Worm (Caenorhabditis elegans) whole organism, L3 larva: ENCODE measurements around the gene twk-28.

Experiments
- ama-1 ChIP-seq: fragments of 150-350 bp; optimal IDR thresholded peaks from 2 replicates; lab custom pipeline; 2018
- ceh-82 ChIP-seq: fragments of 150-350 bp; optimal IDR thresholded peaks from 2 replicates; lab custom pipeline; 2014; ENCODE audit warnings: missing biosample characterization, missing genetic modification characterization
- egl-27 ChIP-seq: sonication (generic microtip); optimal IDR thresholded peaks from 4 replicates; lab custom pipeline; 2017; ENCODE audit warnings: missing biosample characterization, missing genetic modification reagents, missing genetic modification characterization
- fos-1 ChIP-seq: fragments of 150-350 bp; optimal IDR thresholded peaks from 2 replicates; lab custom pipeline; 2014; ENCODE audit warnings: missing biosample characterization, missing genetic modification characterization
- jun-1 ChIP-seq: fragments of 150-350 bp; optimal IDR thresholded peaks from 2 replicates; lab custom pipeline; 2014; ENCODE audit warnings: missing biosample characterization, missing genetic modification reagents, missing genetic modification characterization
- mml-1 ChIP-seq: fragments of 150-350 bp; sonication (generic microtip); optimal IDR thresholded peaks from 3 replicates; lab custom pipeline; 2014; ENCODE audit warnings: missing biosample characterization, missing genetic modification characterization
- nhr-11 ChIP-seq: fragments of 150-350 bp; optimal IDR thresholded peaks from 2 replicates; lab custom pipeline; 2014; ENCODE audit warnings: missing biosample characterization, missing genetic modification characterization
- nhr-237 ChIP-seq: fragments of 150-350 bp; optimal IDR thresholded peaks from 2 replicates; lab custom pipeline; 2014; ENCODE audit warnings: missing biosample characterization, missing genetic modification characterization
- nhr-76 ChIP-seq: fragments of 150-350 bp; sonication (generic microtip); optimal IDR thresholded peaks from 5 replicates; lab custom pipeline; 2014; ENCODE audit warnings: missing biosample characterization, missing genetic modification characterization
- tbx-2 ChIP-seq: sonication (generic microtip); optimal IDR thresholded peaks from 2 replicates; lab custom pipeline; 2016; ENCODE audit warnings: mild to moderate bottlenecking, missing genetic modification characterization, missing compliant biosample characterization

- TF ChIP-seq nhr-76 (tag; lab: Kevin White, UChicago) (no peak), egl-27 (tag; lab: Kevin White, UChicago) (no peak), nhr-237 (tag; lab: Kevin White, UChicago) (no peak), ceh-82 (tag; lab: Kevin White, UChicago) (no peak), jun-1 (tag; lab: Kevin White, UChicago) (no peak), tbx-2 (no peak), nhr-11 (tag; lab: Kevin White, UChicago) (no peak), fos-1 (no peak), mml-1 (tag; lab: Kevin White, UChicago) (no peak), ama-1 (lab: Kevin White, UChicago) (no peak)
Observed at ce11 chrX:4306861-4307260, 27.7 kb upstream of the twk-28 start, which contains the start of gene pqn-15.
